Worm (Caenorhabditis elegans) whole organism, late embryonic: Measurements from ENCODE around the gene srz-24.

Source experiments
- C08G9.2 ChIP-seq: sonication (generic microtip); optimal IDR thresholded peaks from 2 replicates; lab custom pipeline; 2016; ENCODE audit warnings: mild to moderate bottlenecking, missing genetic modification characterization, moderate library complexity, missing compliant biosample characterization
- F13H6.1 ChIP-seq: sonication (generic microtip); optimal IDR thresholded peaks from 2 replicates; lab custom pipeline; 2016; ENCODE audit warnings: missing genetic modification characterization, missing compliant biosample characterization
- K09A11.1 ChIP-seq: sonication (generic microtip); optimal IDR thresholded peaks from 2 replicates; lab custom pipeline; 2017; ENCODE audit warnings: antibody characterized with exemption, mild to moderate bottlenecking, missing genetic modification characterization, missing compliant biosample characterization; ENCODE audit not compliant: insufficient read depth
- Y22D7AL.16 ChIP-seq: sonication (generic microtip); optimal IDR thresholded peaks from 2 replicates; lab custom pipeline; 2016; ENCODE audit warnings: missing genetic modification characterization, missing compliant biosample characterization
- ahr-1 ChIP-seq: sonication (generic microtip); optimal IDR thresholded peaks from 2 replicates; lab custom pipeline; 2016; ENCODE audit warnings: missing genetic modification characterization, missing compliant biosample characterization
- ama-1 ChIP-seq: fragments of 150-350 bp; optimal IDR thresholded peaks from 2 replicates; lab custom pipeline; 2014
- ceh-14 ChIP-seq: sonication (generic microtip); optimal IDR thresholded peaks from 2 replicates; lab custom pipeline; 2016; ENCODE audit warnings: missing genotype, missing genetic modification characterization, missing compliant biosample characterization
- ceh-19 ChIP-seq: fragments of 200-800 bp; sonication (Bioruptor generic); optimal IDR thresholded peaks from 2 replicates; lab custom pipeline; 2018; ENCODE audit warnings: mild to moderate bottlenecking, missing genetic modification characterization, missing compliant biosample characterization
- ceh-2 ChIP-seq: sonication (generic microtip); optimal IDR thresholded peaks from 2 replicates; lab custom pipeline; 2016; ENCODE audit warnings: missing genotype, missing genetic modification characterization, missing compliant biosample characterization
- ceh-31 ChIP-seq: sonication (generic microtip); optimal IDR thresholded peaks from 2 replicates; lab custom pipeline; 2016; ENCODE audit warnings: missing genetic modification characterization, missing compliant biosample characterization
- ceh-34 ChIP-seq: sonication (generic microtip); optimal IDR thresholded peaks from 2 replicates; lab custom pipeline; 2016; ENCODE audit warnings: mild to moderate bottlenecking, missing genetic modification characterization, missing compliant biosample characterization
- ceh-45 ChIP-seq: fragments of 200-800 bp; sonication (Bioruptor generic); IDR thresholded peaks from 2 replicates; pipeline ENCODE4 v1.3.6; 2022; ENCODE audit warnings: missing genetic modification reagents, missing genetic modification characterization, missing compliant biosample characterization
- ceh-48 ChIP-seq: sonication (generic microtip); optimal IDR thresholded peaks from 2 replicates; lab custom pipeline; 2016; ENCODE audit warnings: missing genetic modification characterization, inconsistent platforms, missing compliant biosample characterization
- che-1 ChIP-seq: sonication (generic microtip); optimal IDR thresholded peaks from 2 replicates; lab custom pipeline; 2016; ENCODE audit warnings: mild to moderate bottlenecking, missing genetic modification characterization, missing compliant biosample characterization
- dmd-4 ChIP-seq: sonication (generic microtip); optimal IDR thresholded peaks from 2 replicates; lab custom pipeline; 2016; ENCODE audit warnings: borderline replicate concordance, missing genetic modification characterization, missing compliant biosample characterization
- elt-4 ChIP-seq: sonication (generic microtip); optimal IDR thresholded peaks from 2 replicates; lab custom pipeline; 2016; ENCODE audit warnings: missing genetic modification characterization, missing compliant biosample characterization
- fax-1 ChIP-seq: sonication (generic microtip); optimal IDR thresholded peaks from 2 replicates; lab custom pipeline; 2016; ENCODE audit warnings: missing genotype, missing genetic modification characterization, missing compliant biosample characterization
- fkh-10 ChIP-seq: fragments of 150-350 bp; optimal IDR thresholded peaks from 2 replicates; lab custom pipeline; 2014; ENCODE audit warnings: missing biosample characterization, missing genetic modification reagents, missing genetic modification characterization
- fkh-6 ChIP-seq: sonication (generic microtip); optimal IDR thresholded peaks from 2 replicates; lab custom pipeline; 2016; ENCODE audit warnings: missing genetic modification characterization, missing compliant biosample characterization
- hlh-13 ChIP-seq: fragments of 200-800 bp; sonication (Bioruptor generic); optimal IDR thresholded peaks from 2 replicates; lab custom pipeline; 2018; ENCODE audit warnings: mild to moderate bottlenecking, missing genetic modification characterization, missing compliant biosample characterization
- hlh-15 ChIP-seq: sonication (generic microtip); optimal IDR thresholded peaks from 2 replicates; lab custom pipeline; 2016; ENCODE audit warnings: missing genetic modification characterization, missing compliant biosample characterization
- hlh-30 ChIP-seq: sonication (generic microtip); optimal IDR thresholded peaks from 2 replicates; lab custom pipeline; 2017; ENCODE audit warnings: antibody characterized with exemption, missing genetic modification characterization, missing compliant biosample characterization; ENCODE audit not compliant: insufficient read depth
- hlh-6 ChIP-seq: sonication (generic microtip); optimal IDR thresholded peaks from 2 replicates; lab custom pipeline; 2016; ENCODE audit warnings: missing genotype, missing genetic modification characterization, missing compliant biosample characterization
- hlh-8 ChIP-seq: sonication (generic microtip); optimal IDR thresholded peaks from 2 replicates; lab custom pipeline; 2016; ENCODE audit warnings: missing genotype, missing genetic modification characterization, missing compliant biosample characterization
- lim-6 ChIP-seq: sonication (generic microtip); optimal IDR thresholded peaks from 2 replicates; lab custom pipeline; 2016; ENCODE audit warnings: missing genetic modification characterization, missing compliant biosample characterization
- lin-11 ChIP-seq: fragments of 200-800 bp; sonication (Bioruptor generic); optimal IDR thresholded peaks from 2 replicates; lab custom pipeline; 2018; ENCODE audit warnings: mild to moderate bottlenecking, missing genetic modification characterization, missing compliant biosample characterization
- nfya-1 ChIP-seq: sonication (generic microtip); optimal IDR thresholded peaks from 2 replicates; lab custom pipeline; 2017; ENCODE audit warnings: missing genetic modification characterization, mild to moderate bottlenecking, missing compliant biosample characterization, antibody characterized with exemption, moderate library complexity
- nhr-11 ChIP-seq: fragments of 150-350 bp; optimal IDR thresholded peaks from 2 replicates; lab custom pipeline; 2014; ENCODE audit warnings: missing biosample characterization, missing genetic modification characterization
- nhr-232 ChIP-seq: sonication (generic microtip); optimal IDR thresholded peaks from 2 replicates; lab custom pipeline; 2016; ENCODE audit warnings: missing genetic modification characterization, missing compliant biosample characterization
- npax-4 ChIP-seq: sonication (generic microtip); optimal IDR thresholded peaks from 2 replicates; lab custom pipeline; 2016; ENCODE audit warnings: missing genetic modification characterization, missing compliant biosample characterization
- pat-9 ChIP-seq: fragments of 200-800 bp; sonication (Bioruptor generic); optimal IDR thresholded peaks from 2 replicates; lab custom pipeline; 2018; ENCODE audit warnings: mild to moderate bottlenecking, missing genetic modification characterization, moderate library complexity, missing compliant biosample characterization
- pax-1 ChIP-seq: fragments of 150-350 bp; optimal IDR thresholded peaks from 2 replicates; lab custom pipeline; 2014; ENCODE audit warnings: missing biosample characterization, missing genetic modification characterization
- pha-4 ChIP-seq: fragments of 150-350 bp; optimal IDR thresholded peaks from 2 replicates; lab custom pipeline; 2018; ENCODE audit warnings: missing biosample characterization, missing genetic modification reagents, missing genetic modification characterization
- ref-2 ChIP-seq: sonication (generic microtip); optimal IDR thresholded peaks from 2 replicates; lab custom pipeline; 2016; ENCODE audit warnings: missing genetic modification characterization, missing compliant biosample characterization
- rnt-1 ChIP-seq: sonication (generic microtip); optimal IDR thresholded peaks from 2 replicates; lab custom pipeline; 2016; ENCODE audit warnings: missing genetic modification characterization, missing compliant biosample characterization
- sdc-2 ChIP-seq: sonication (generic microtip); optimal IDR thresholded peaks from 2 replicates; lab custom pipeline; 2016; ENCODE audit warnings: missing genotype, missing genetic modification characterization, missing compliant biosample characterization
- sox-2 ChIP-seq: fragments of 200-800 bp; sonication (Bioruptor generic); IDR thresholded peaks from 2 replicates; pipeline ENCODE4 v1.3.6; 2022; ENCODE audit warnings: missing genetic modification reagents, missing genetic modification characterization, missing compliant biosample characterization
- sox-4 ChIP-seq: sonication (generic microtip); optimal IDR thresholded peaks from 2 replicates; lab custom pipeline; 2017; ENCODE audit warnings: mild to moderate bottlenecking, missing genetic modification characterization, inconsistent platforms, missing compliant biosample characterization
- syd-9 ChIP-seq: sonication (generic microtip); optimal IDR thresholded peaks from 2 replicates; lab custom pipeline; 2016; ENCODE audit warnings: mild to moderate bottlenecking, missing genetic modification characterization, moderate library complexity, missing compliant biosample characterization
- tbx-2 ChIP-seq: sonication (generic microtip); optimal IDR thresholded peaks from 2 replicates; lab custom pipeline; 2016; ENCODE audit warnings: missing genetic modification characterization, missing compliant biosample characterization
- tbx-7 ChIP-seq: sonication (generic microtip); optimal IDR thresholded peaks from 2 replicates; lab custom pipeline; 2016; ENCODE audit warnings: missing genotype, missing genetic modification characterization, missing compliant biosample characterization
- unc-86 ChIP-seq: sonication (generic microtip); optimal IDR thresholded peaks from 2 replicates; lab custom pipeline; 2016; ENCODE audit warnings: missing genetic modification characterization, missing compliant biosample characterization
- zip-5 ChIP-seq: sonication (generic microtip); optimal IDR thresholded peaks from 2 replicates; lab custom pipeline; 2016; ENCODE audit warnings: missing genetic modification characterization, missing compliant biosample characterization
- ztf-16 ChIP-seq: sonication (generic microtip); optimal IDR thresholded peaks from 2 replicates; lab custom pipeline; 2017; ENCODE audit warnings: missing genetic modification characterization, missing compliant biosample characterization

Gene srz-24

DNA sequence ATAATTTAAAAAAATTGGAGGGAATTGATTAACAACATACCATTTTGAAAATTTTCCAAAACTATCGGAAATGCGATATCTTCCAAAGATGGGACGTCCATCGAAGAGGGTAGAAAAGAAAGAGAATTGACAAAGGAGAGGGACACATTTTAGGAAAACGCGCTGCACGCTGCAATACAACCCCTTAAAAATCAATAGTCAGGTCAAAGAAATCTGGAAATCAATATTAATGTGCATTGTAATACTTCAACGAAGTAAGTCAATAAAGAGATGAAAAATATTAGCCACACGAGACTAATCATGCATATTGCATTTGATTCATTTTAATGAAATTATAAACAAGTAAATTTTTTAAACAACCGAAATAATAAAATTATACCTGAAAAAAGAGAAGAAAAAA lies 11.5 kb downstream of the srz-24 start, which contains the start of gene Y9C9A.13:
Gene Y9C9A.13, minus strand, starts transcription at position 101 of the 400 bp plus-strand sequence.
- TF ChIP-seq ceh-31 (tag; lab: Kevin White, UChicago) (no peak), hlh-15 (tag; lab: Kevin White, UChicago) (no peak), syd-9 (tag; lab: Kevin White, UChicago) (no peak), che-1 (no peak), ceh-45 (GFP tag; lab: Robert Waterston, UW) (no peak), C08G9.2 (tag; lab: Kevin White, UChicago) (no peak), pax-1 (tag; lab: Kevin White, UChicago) (no peak), K09A11.1 (tag; lab: Kevin White, UChicago) (no peak), fax-1 (no peak), ahr-1 (no peak), lin-11 (no peak), ceh-34 (no peak), nfya-1 (no peak)

DNA sequence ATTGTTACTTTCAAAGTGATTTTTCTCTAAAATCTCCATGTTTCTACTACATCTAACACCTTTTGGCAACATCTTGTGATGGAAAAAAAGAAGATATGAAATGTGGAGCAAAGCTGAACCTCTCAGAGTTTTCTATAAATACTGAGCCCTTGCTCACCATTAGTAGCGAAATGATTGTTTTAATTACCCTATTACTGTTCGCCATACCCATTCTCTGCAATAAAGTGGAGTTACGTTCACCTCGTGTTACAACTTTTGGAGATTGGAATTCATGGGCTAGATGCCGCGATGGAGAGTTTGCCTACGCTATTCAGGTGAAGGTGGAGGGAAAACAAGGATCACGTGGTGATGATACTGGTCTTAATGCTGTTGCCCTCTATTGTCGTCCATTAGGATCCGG lies 17.1 kb downstream of the srz-24 start, which contains the start of gene txt-3:
Gene txt-3, plus strand, starts transcription at position 125 of the 400 bp plus-strand sequence.
- TF ChIP-seq pha-4 (tag; lab: Kevin White, UChicago) (no peak), F13H6.1 (tag; lab: Kevin White, UChicago) (no peak)

- no peak for TF ChIP-seq ceh-34
- TF ChIP-seq Y22D7AL.16 (tag; lab: Kevin White, UChicago), result no peak
- TF ChIP-seq pax-1 (tag; lab: Kevin White, UChicago), result no peak
- TF ChIP-seq hlh-30 (tag; lab: Kevin White, UChicago), result no peak
- no peak for TF ChIP-seq K09A11.1 (tag; lab: Kevin White, UChicago)
- no peak for TF ChIP-seq nfya-1
- no peak for TF ChIP-seq ztf-16 (tag; lab: Kevin White, UChicago)
- no peak for TF ChIP-seq tbx-7 (tag; lab: Kevin White, UChicago)
- no peak for TF ChIP-seq nhr-232 (tag; lab: Kevin White, UChicago)
- TF ChIP-seq ceh-14 (tag; lab: Kevin White, UChicago), result no peak
Observed at ce11 chrIV:4960623-4961022, 20.3 kb downstream of the srz-24 start, which contains the start of gene str-164. TSS of gene str-164 (plus strand) at chrIV:4960735.

- TF ChIP-seq ref-2 (tag; lab: Kevin White, UChicago), result no peak
- TF ChIP-seq fkh-10 (GFP tag; lab: Kevin White, UChicago), result no peak
- TF ChIP-seq pha-4 (tag; lab: Kevin White, UChicago), result no peak
- TF ChIP-seq fkh-6 (tag; lab: Kevin White, UChicago), result no peak
- no peak for TF ChIP-seq ceh-48
- TF ChIP-seq nhr-11 (tag; lab: Kevin White, UChicago), result no peak
- TF ChIP-seq lin-11, result no peak
- no peak for TF ChIP-seq pat-9 (tag; lab: Kevin White, UChicago)
- no peak for TF ChIP-seq sox-2 (GFP tag; lab: Robert Waterston, UW)
- no peak for TF ChIP-seq ceh-19 (GFP tag; lab: Kevin White, UChicago)
- TF ChIP-seq hlh-8 (tag; lab: Kevin White, UChicago), result no peak
- TF ChIP-seq, all 69 proteins: peak for 0
Observed at ce11 chrIV:4953887-4954286, 27.0 kb downstream of the srz-24 start, which contains the start of gene str-163. TSS of gene str-163 (plus strand) at chrIV:4954187.

DNA sequence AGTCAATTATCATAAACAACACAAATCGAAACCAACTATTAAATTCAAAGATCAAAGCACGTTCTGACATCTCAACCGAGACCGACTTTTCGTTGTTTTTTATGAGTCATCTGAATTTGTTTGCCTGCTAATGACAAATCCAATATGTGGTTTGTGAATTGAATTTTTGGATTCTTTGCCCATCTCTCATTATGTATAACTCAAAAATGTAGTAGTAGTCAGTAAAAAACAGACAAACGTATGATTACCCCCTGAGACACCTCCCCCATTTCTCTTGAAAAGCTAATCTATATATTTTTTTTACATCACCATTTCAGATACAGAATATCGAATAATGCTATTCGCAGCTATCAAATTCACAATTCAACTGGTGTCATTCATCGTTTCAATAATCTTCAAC lies 35.2 kb downstream of the srz-24 start, which contains the start of gene str-169:
Gene str-169, plus strand, starts transcription at position 301 of the 400 bp plus-strand sequence.
- TF ChIP-seq sdc-2 (tag; lab: Kevin White, UChicago), result no peak
- no peak for TF ChIP-seq npax-4 (tag; lab: Kevin White, UChicago)
- no peak for TF ChIP-seq ama-1 (lab: Kevin White, UChicago)
- no peak for TF ChIP-seq dmd-4
- TF ChIP-seq nhr-232 (tag; lab: Kevin White, UChicago), result no peak
- no peak for TF ChIP-seq ceh-19 (GFP tag; lab: Kevin White, UChicago)
- no peak for TF ChIP-seq ceh-45 (GFP tag; lab: Robert Waterston, UW)
- no peak for TF ChIP-seq hlh-13 (GFP tag; lab: Kevin White, UChicago)
- no peak for TF ChIP-seq hlh-6
- TF ChIP-seq unc-86 (tag; lab: Kevin White, UChicago), result no peak
- TF ChIP-seq C08G9.2 (tag; lab: Kevin White, UChicago), result no peak
- no peak for TF ChIP-seq ceh-34
- no peak for TF ChIP-seq sox-2 (GFP tag; lab: Robert Waterston, UW)
- no peak for TF ChIP-seq lim-6 (tag; lab: Kevin White, UChicago)
- no peak for TF ChIP-seq elt-4 (tag; lab: Kevin White, UChicago)
- no peak for TF ChIP-seq zip-5
- TF ChIP-seq sox-4 (tag; lab: Kevin White, UChicago), result no peak
- no peak for TF ChIP-seq ceh-2 (tag; lab: Kevin White, UChicago)
- no peak for TF ChIP-seq rnt-1 (tag; lab: Kevin White, UChicago)
- TF ChIP-seq tbx-2 (tag; lab: Kevin White, UChicago), result no peak
- TF ChIP-seq, all 69 proteins: peak for 0
